Worm (Caenorhabditis elegans) whole organism, late embryonic: ENCODE results near the gene F28B12.6.

Experiments
- C08G9.2 ChIP-seq: sonication (generic microtip); optimal IDR thresholded peaks from 2 replicates; lab custom pipeline; 2016; ENCODE audit warnings: mild to moderate bottlenecking, missing genetic modification characterization, moderate library complexity, missing compliant biosample characterization
- ceh-24 ChIP-seq: sonication (generic microtip); optimal IDR thresholded peaks from 2 replicates; lab custom pipeline; 2016; ENCODE audit warnings: mild to moderate bottlenecking, missing genetic modification characterization, missing compliant biosample characterization
- elt-2 ChIP-seq: sonication (generic microtip); optimal IDR thresholded peaks from 2 replicates; lab custom pipeline; 2016; ENCODE audit warnings: missing genetic modification reagents, missing genetic modification characterization, missing compliant biosample characterization
- hlh-6 ChIP-seq: sonication (generic microtip); optimal IDR thresholded peaks from 2 replicates; lab custom pipeline; 2016; ENCODE audit warnings: missing genotype, missing genetic modification characterization, missing compliant biosample characterization
- mec-3 ChIP-seq: sonication (generic microtip); optimal IDR thresholded peaks from 2 replicates; lab custom pipeline; 2016; ENCODE audit warnings: borderline replicate concordance, missing genetic modification characterization, missing compliant biosample characterization
- ref-2 ChIP-seq: sonication (generic microtip); optimal IDR thresholded peaks from 2 replicates; lab custom pipeline; 2016; ENCODE audit warnings: missing genetic modification characterization, missing compliant biosample characterization
- sox-4 ChIP-seq: sonication (generic microtip); optimal IDR thresholded peaks from 2 replicates; lab custom pipeline; 2017; ENCODE audit warnings: mild to moderate bottlenecking, missing genetic modification characterization, inconsistent platforms, missing compliant biosample characterization

DNA sequence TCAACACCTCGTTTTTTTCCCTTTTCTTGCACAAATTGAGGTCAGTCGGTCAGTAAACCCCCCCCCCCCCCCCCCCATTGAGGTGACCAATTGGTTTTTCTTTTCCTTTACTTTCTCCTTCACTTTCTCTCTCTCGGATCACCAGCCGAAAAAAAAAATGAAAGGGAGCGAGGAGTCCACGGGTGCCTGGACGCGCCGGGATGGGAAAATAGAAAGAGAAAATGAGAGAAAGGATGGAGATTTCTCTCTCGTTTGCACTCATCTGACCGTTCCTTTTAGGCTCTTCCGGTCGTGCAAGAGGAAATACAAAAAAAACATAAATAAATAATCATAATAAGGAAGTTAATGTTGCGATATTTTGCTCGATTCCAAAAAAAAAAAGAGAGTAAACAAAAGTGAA lies 41.6 kb upstream of the F28B12.6 start:
- no peak for TF ChIP-seq ceh-24 (tag; lab: Kevin White, UChicago)
- no peak for TF ChIP-seq hlh-6 (tag; lab: Kevin White, UChicago)
- TF ChIP-seq mec-3 (tag; lab: Kevin White, UChicago), result no peak
- no peak for TF ChIP-seq elt-2 (tag; lab: Kevin White, UChicago)
- TF ChIP-seq sox-4 (tag; lab: Kevin White, UChicago), result no peak
- no peak for TF ChIP-seq ref-2 (tag; lab: Kevin White, UChicago)
- no peak for TF ChIP-seq C08G9.2 (tag; lab: Kevin White, UChicago)
